Fruit fly (Drosophila melanogaster): ENCODE measurements around the gene CG7202.

The CG7202 gene

dm6 chr3L:21496502-21496864 lies 3.9 kb upstream of the CG7202 start (continued):
- TF ChIP-seq pfk (GFP tag; optimal IDR thresholded peaks at IDR 0.05) (no peak), nerfin-2 (GFP tag; IDR thresholded peaks at IDR 0.05; ENCODE audit: partially characterized antibody) (no peak), bowl (GFP tag; IDR thresholded peaks at IDR 0.05) (no peak), Sry-β (GFP tag; optimal IDR thresholded peaks at IDR 0.05) (no peak), wek (GFP tag; optimal IDR thresholded peaks at IDR 0.05) (no peak), croc (GFP tag; conservative IDR thresholded peaks at IDR 0.05) (no peak), CG7271 (tag; optimal IDR thresholded peaks at IDR 0.05) (no peak), B-H1 (GFP tag; IDR thresholded peaks at IDR 0.05) (no peak), gcm2 (GFP tag; optimal IDR thresholded peaks at IDR 0.05) (no peak), sens (GFP tag) (no peak), CG6854 (GFP tag; optimal IDR thresholded peaks at IDR 0.05) (no peak), CG12744 (GFP tag; optimal IDR thresholded peaks at IDR 0.05) (no peak), dati (GFP tag; IDR thresholded peaks at IDR 0.05) (no peak), ro (GFP tag; IDR thresholded peaks at IDR 0.05) (no peak), CG4707 (GFP tag; optimal IDR thresholded peaks at IDR 0.05) (no peak), CG12942 (GFP tag; optimal IDR thresholded peaks at IDR 0.05) (no peak), CrebB (tag; optimal IDR thresholded peaks at IDR 0.05) (no peak), Opbp (GFP tag; IDR thresholded peaks at IDR 0.05; ENCODE audit: partially characterized antibody) (no peak), Bgb (GFP tag; IDR thresholded peaks at IDR 0.05; ENCODE audit: partially characterized antibody) (no peak), cato (GFP tag; optimal IDR thresholded peaks at IDR 0.05; ENCODE audit: borderline replicate concordance) (no peak), Six4 (GFP tag; optimal IDR thresholded peaks at IDR 0.05) (no peak), tna (GFP tag; IDR thresholded peaks at IDR 0.05; ENCODE audit: partially characterized antibody) (peak; percentile 52; the same call in 1 of the 2 replicates), peb (GFP tag; IDR thresholded peaks at IDR 0.05) (0 out of 2 replicates have a peak, but pooled peaks have one; percentile 5), ara (GFP tag; IDR thresholded peaks at IDR 0.05) (no peak), Chrac-16 (GFP tag; optimal IDR thresholded peaks at IDR 0.05) (no peak), Lhr (GFP tag; optimal IDR thresholded peaks at IDR 0.05) (no peak), CG3726 (GFP tag; IDR thresholded peaks at IDR 0.05) (no peak), gsb-n (tag; optimal IDR thresholded peaks at IDR 0.05) (no peak), kay (GFP tag; optimal IDR thresholded peaks at IDR 0.05) (no peak), CG14014 (GFP tag; IDR thresholded peaks at IDR 0.05) (no peak), ttk (GFP tag; IDR thresholded peaks at IDR 0.05) (no peak), chinmo (GFP tag; IDR thresholded peaks at IDR 0.05; ENCODE audit: partially characterized antibody) (peak; percentile 74; the same call in 2 of the 4 replicates), CG12104 (GFP tag; optimal IDR thresholded peaks at IDR 0.05) (no peak), C15 (GFP tag; IDR thresholded peaks at IDR 0.05) (no peak), Fer3 (tag; optimal IDR thresholded peaks at IDR 0.05) (no peak), CG2129 (GFP tag; IDR thresholded peaks at IDR 0.05; ENCODE audit: partially characterized antibody) (no peak), Ets65A (GFP tag) (peak; percentile 91)

DNA sequence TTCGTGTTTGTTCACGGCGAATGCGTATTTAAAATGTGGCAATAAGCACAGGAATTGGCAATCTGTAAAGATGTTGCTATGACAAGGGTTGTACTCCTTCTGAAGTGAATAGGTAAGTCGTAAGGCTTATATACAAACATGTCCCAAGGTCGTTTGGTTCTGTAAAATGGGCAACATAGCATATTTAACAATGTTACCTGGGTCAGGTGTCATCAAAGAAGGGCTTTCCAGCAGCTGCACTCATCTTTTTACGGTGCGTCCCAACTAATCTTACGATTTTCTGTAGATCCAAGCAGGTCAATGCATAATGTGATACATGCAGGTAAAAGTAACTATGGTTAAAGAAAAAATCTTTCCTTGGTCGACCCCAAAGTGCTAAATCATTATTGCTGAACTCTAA lies 2.1 kb downstream of the CG7202 start, which contains the start of gene Neu2:
Gene Neu2, minus strand, starts transcription at position 101 of the 400 bp plus-strand sequence.
- peak; percentile 9 for TF ChIP-seq Neu2 (GFP tag; optimal IDR thresholded peaks at IDR 0.05; ENCODE audit: borderline replicate concordance)
- TF ChIP-seq CG43689 (GFP tag; IDR thresholded peaks at IDR 0.05) = no peak

- TF ChIP-seq row (GFP tag; IDR thresholded peaks at IDR 0.05) (peak; percentile 33; the same call in 1 of the 3 replicates), CG6791 (GFP tag; IDR thresholded peaks at IDR 0.05; ENCODE audit: partially characterized antibody) (0 out of 3 replicates have a peak, but pooled peaks have one; percentile 11), Ada2b (GFP tag; IDR thresholded peaks at IDR 0.05) (0 out of 2 replicates have a peak, but pooled peaks have one; percentile 17), Drgx (GFP tag; IDR thresholded peaks at IDR 0.05) (0 out of 2 replicates have a peak, but pooled peaks have one; percentile 23)
Observed at dm6 chr3L:21485371-21485770, 7.2 kb downstream of the CG7202 start.
